Worm (Caenorhabditis elegans) whole organism, mixed stage, embryonic: ENCODE data around the gene cht-1.

Source experiments
- M03D4.4 ChIP-seq: sonication (generic microtip); optimal IDR thresholded peaks from 2 replicates; lab custom pipeline; 2017; ENCODE audit warnings: mild to moderate bottlenecking, missing genetic modification characterization, missing compliant biosample characterization
- bed-3 ChIP-seq: fragments of 200-800 bp; sonication (Bioruptor generic); optimal IDR thresholded peaks from 3 replicates; lab custom pipeline; 2018; ENCODE audit warnings: mild to moderate bottlenecking, missing genetic modification characterization, moderate library complexity, missing compliant biosample characterization
- blmp-1 ChIP-seq: fragments of 150-350 bp; optimal IDR thresholded peaks from 2 replicates; lab custom pipeline; 2014; ENCODE audit warnings: missing biosample characterization, missing genetic modification characterization
- ceh-39 ChIP-seq: fragments of 150-350 bp; optimal IDR thresholded peaks from 2 replicates; lab custom pipeline; 2014; ENCODE audit warnings: missing biosample characterization, missing genetic modification characterization
- ceh-43 ChIP-seq: fragments of 200-800 bp; sonication (Bioruptor generic); optimal IDR thresholded peaks from 2 replicates; lab custom pipeline; 2018; ENCODE audit warnings: mild to moderate bottlenecking, missing genetic modification characterization, moderate library complexity, missing compliant biosample characterization
- ceh-83 ChIP-seq: fragments of 200-800 bp; sonication (Bioruptor generic); optimal IDR thresholded peaks from 2 replicates; lab custom pipeline; 2018; ENCODE audit warnings: mild to moderate bottlenecking, missing genetic modification characterization, missing compliant biosample characterization
- ces-1 ChIP-seq: fragments of 150-350 bp; optimal IDR thresholded peaks from 2 replicates; lab custom pipeline; 2014; ENCODE audit warnings: missing biosample characterization, missing genetic modification reagents, missing genetic modification characterization
- cnd-1 ChIP-seq: fragments of 200-800 bp; sonication (Bioruptor generic); optimal IDR thresholded peaks from 2 replicates; lab custom pipeline; 2018; ENCODE audit warnings: mild to moderate bottlenecking, missing genetic modification characterization, missing compliant biosample characterization
- drap-1 ChIP-seq: fragments of 200-800 bp; sonication (Bioruptor generic); optimal IDR thresholded peaks from 3 replicates; lab custom pipeline; 2018; ENCODE audit warnings: mild to moderate bottlenecking, missing genetic modification characterization, missing compliant biosample characterization
- elt-1 ChIP-seq: sonication (generic microtip); optimal IDR thresholded peaks from 2 replicates; lab custom pipeline; 2017; ENCODE audit warnings: missing genetic modification characterization, mild to moderate bottlenecking, missing compliant biosample characterization, antibody characterized with exemption, moderate library complexity, borderline replicate concordance; ENCODE audit not compliant: insufficient read depth
- elt-3 ChIP-seq: fragments of 150-350 bp; optimal IDR thresholded peaks from 2 replicates; lab custom pipeline; 2014; ENCODE audit warnings: missing biosample characterization, missing genetic modification characterization
- flh-1 ChIP-seq: fragments of 200-800 bp; sonication (Bioruptor generic); optimal IDR thresholded peaks from 2 replicates; lab custom pipeline; 2018; ENCODE audit warnings: mild to moderate bottlenecking, missing genetic modification characterization, moderate library complexity, missing compliant biosample characterization
- ham-2 ChIP-seq: fragments of 200-800 bp; sonication (Bioruptor generic); optimal IDR thresholded peaks from 2 replicates; lab custom pipeline; 2018; ENCODE audit warnings: mild to moderate bottlenecking, missing genetic modification characterization, missing compliant biosample characterization
- hlh-1 ChIP-seq: fragments of 150-350 bp; optimal IDR thresholded peaks from 2 replicates; lab custom pipeline; 2014; ENCODE audit warnings: missing biosample characterization, missing genetic modification reagents, missing genetic modification characterization
- lin-13 ChIP-seq: fragments of 150-350 bp; optimal IDR thresholded peaks from 2 replicates; lab custom pipeline; 2014; ENCODE audit warnings: missing biosample characterization, missing genetic modification characterization
- lin-32 ChIP-seq: fragments of 200-800 bp; sonication (Bioruptor generic); optimal IDR thresholded peaks from 2 replicates; lab custom pipeline; 2018; ENCODE audit warnings: mild to moderate bottlenecking, missing genetic modification characterization, missing compliant biosample characterization
- lsy-2 ChIP-seq: fragments of 150-350 bp; optimal IDR thresholded peaks from 2 replicates; lab custom pipeline; 2014; ENCODE audit warnings: missing biosample characterization, missing genetic modification characterization
- mab-5 ChIP-seq: fragments of 150-350 bp; optimal IDR thresholded peaks from 2 replicates; lab custom pipeline; 2014; ENCODE audit warnings: missing biosample characterization, missing genetic modification characterization
- mep-1 ChIP-seq: fragments of 150-350 bp; optimal IDR thresholded peaks from 2 replicates; lab custom pipeline; 2017; ENCODE audit warnings: missing biosample characterization, missing genetic modification reagents, missing genetic modification characterization, inconsistent platforms
- mls-2 ChIP-seq: sonication (generic microtip); optimal IDR thresholded peaks from 2 replicates; lab custom pipeline; 2016; ENCODE audit warnings: mild to moderate bottlenecking, missing genetic modification characterization, moderate library complexity, missing compliant biosample characterization
- nhr-12 ChIP-seq: fragments of 150-350 bp; optimal IDR thresholded peaks from 2 replicates; lab custom pipeline; 2014; ENCODE audit warnings: missing biosample characterization, missing genetic modification characterization
- nhr-2 ChIP-seq: fragments of 150-350 bp; optimal IDR thresholded peaks from 2 replicates; lab custom pipeline; 2014; ENCODE audit warnings: missing biosample characterization, missing genetic modification characterization
- nhr-237 ChIP-seq: fragments of 150-350 bp; optimal IDR thresholded peaks from 2 replicates; lab custom pipeline; 2014; ENCODE audit warnings: missing biosample characterization, missing genetic modification characterization
- nhr-28 ChIP-seq: fragments of 150-350 bp; optimal IDR thresholded peaks from 2 replicates; lab custom pipeline; 2014; ENCODE audit warnings: missing biosample characterization, missing genetic modification characterization
- nhr-76 ChIP-seq: sonication (generic microtip); optimal IDR thresholded peaks from 2 replicates; lab custom pipeline; 2017; ENCODE audit warnings: missing biosample characterization, missing genetic modification characterization
- pha-4 ChIP-seq: fragments of 150-350 bp; optimal IDR thresholded peaks from 2 replicates; lab custom pipeline; 2018; ENCODE audit warnings: missing biosample characterization, missing genetic modification reagents, missing genetic modification characterization
- sem-2 ChIP-seq: fragments of 200-800 bp; sonication (Bioruptor generic); optimal IDR thresholded peaks from 2 replicates; lab custom pipeline; 2018; ENCODE audit warnings: mild to moderate bottlenecking, missing genetic modification characterization, missing compliant biosample characterization
- snpc-4 ChIP-seq: fragments of 150-350 bp; optimal IDR thresholded peaks from 2 replicates; lab custom pipeline; 2014; ENCODE audit warnings: missing biosample characterization, missing genetic modification characterization
- sptf-1 ChIP-seq: sonication (generic microtip); optimal IDR thresholded peaks from 2 replicates; lab custom pipeline; 2017; ENCODE audit warnings: mild to moderate bottlenecking, missing genetic modification characterization, moderate library complexity, missing compliant biosample characterization
- tbx-8 ChIP-seq: fragments of 200-800 bp; sonication (Bioruptor generic); optimal IDR thresholded peaks from 2 replicates; lab custom pipeline; 2018; ENCODE audit warnings: mild to moderate bottlenecking, missing genetic modification characterization, moderate library complexity, missing compliant biosample characterization
- unc-120 ChIP-seq: sonication (generic microtip); optimal IDR thresholded peaks from 2 replicates; lab custom pipeline; 2017; ENCODE audit warnings: missing genetic modification characterization, missing compliant biosample characterization; ENCODE audit not compliant: poor library complexity, severe bottlenecking
- unc-39 ChIP-seq: fragments of 150-350 bp; optimal IDR thresholded peaks from 2 replicates; lab custom pipeline; 2014; ENCODE audit warnings: missing biosample characterization, missing genetic modification characterization
- unc-62 ChIP-seq: fragments of 150-350 bp; optimal IDR thresholded peaks from 2 replicates; lab custom pipeline; 2014; ENCODE audit warnings: missing biosample characterization, missing genetic modification reagents, missing genetic modification characterization
- zip-8 ChIP-seq: fragments of 150-350 bp; optimal IDR thresholded peaks from 2 replicates; lab custom pipeline; 2014; ENCODE audit warnings: missing biosample characterization, missing genetic modification characterization
- ztf-11 ChIP-seq: fragments of 150-350 bp; optimal IDR thresholded peaks from 2 replicates; lab custom pipeline; 2014; ENCODE audit warnings: missing biosample characterization, missing genetic modification characterization

cht-1 gene

DNA sequence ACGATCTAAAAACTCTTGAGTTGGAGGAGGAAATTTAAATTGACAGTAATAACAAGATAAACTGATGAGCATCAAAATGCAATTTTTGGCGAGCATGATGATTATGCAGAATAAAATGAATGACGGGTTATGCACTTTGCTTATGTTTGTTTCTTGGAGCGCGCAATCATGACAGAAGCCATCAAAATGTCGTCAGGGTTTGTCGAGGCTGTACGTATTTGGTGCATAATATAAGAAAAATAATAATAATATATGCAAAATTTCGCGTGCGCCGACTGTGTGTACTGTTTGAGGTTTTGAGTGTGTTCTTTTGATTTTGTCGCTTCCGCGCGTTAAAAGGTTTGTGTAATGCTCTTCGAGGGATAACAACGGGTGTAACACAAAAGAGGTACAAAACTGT lies 49.5 kb downstream of the cht-1 start, which contains the start of gene nspg-4:
TSS of gene nspg-4 (minus strand) at position 101 of the 400 bp plus-strand sequence.
- no peak for TF ChIP-seq mls-2 (tag; lab: Kevin White, UChicago)
- no peak for TF ChIP-seq bed-3 (GFP tag; lab: Kevin White, UChicago)
- no peak for TF ChIP-seq M03D4.4 (tag; lab: Kevin White, UChicago)
- no peak for TF ChIP-seq ces-1
- no peak for TF ChIP-seq flh-1 (GFP tag; lab: Kevin White, UChicago)
- no peak for TF ChIP-seq nhr-28 (tag; lab: Kevin White, UChicago)
- no peak for TF ChIP-seq unc-39 (tag; lab: Kevin White, UChicago)
- no peak for TF ChIP-seq nhr-76
- no peak for TF ChIP-seq hlh-1
- no peak for TF ChIP-seq ham-2 (GFP tag; lab: Kevin White, UChicago)
- TF ChIP-seq, all 35 proteins: peak for 0

DNA sequence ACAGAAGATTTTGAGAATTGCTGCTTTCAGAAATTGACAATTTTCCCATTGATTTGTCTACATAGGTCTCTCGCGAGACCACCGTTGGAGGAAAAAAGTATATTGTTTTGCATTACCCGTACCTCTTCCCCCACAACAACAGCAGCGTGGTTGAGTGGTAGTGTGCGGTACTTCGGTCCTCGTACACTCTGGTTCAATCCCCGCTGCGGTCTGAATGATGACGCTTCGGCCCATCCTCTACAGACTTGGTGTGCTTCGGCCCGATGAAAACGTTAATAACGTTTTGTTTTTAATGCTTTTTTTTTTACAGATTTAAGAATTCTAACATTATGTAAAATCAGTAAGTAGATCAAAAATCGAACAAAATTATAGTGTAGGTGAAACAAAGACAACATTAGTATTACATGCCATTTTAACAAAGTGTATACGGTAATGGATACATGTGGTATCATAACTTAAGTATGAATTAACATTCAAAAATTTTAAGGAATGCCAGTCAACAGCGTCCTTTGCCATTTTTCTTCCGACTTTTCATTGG lies 51.8 kb downstream of the cht-1 start, which contains the start of gene ZK816.3:
TSS of gene ZK816.3 (plus strand) at position 488 of the 538 bp plus-strand sequence.
- TF ChIP-seq sptf-1 (tag; lab: Kevin White, UChicago), result peak; percentile 79
- TF ChIP-seq lsy-2 (tag; lab: Kevin White, UChicago), result no peak
- no peak for TF ChIP-seq nhr-28 (tag; lab: Kevin White, UChicago)
- TF ChIP-seq ham-2 (GFP tag; lab: Kevin White, UChicago), result peak; percentile 24
- TF ChIP-seq elt-1 (tag; lab: Kevin White, UChicago), result no peak
- TF ChIP-seq unc-120, result peak; percentile 47
- TF ChIP-seq nhr-76, result no peak
- no peak for TF ChIP-seq snpc-4 (tag; lab: Kevin White, UChicago)
- peak; percentile 72 for TF ChIP-seq sem-2 (GFP tag; lab: Kevin White, UChicago)
- no peak for TF ChIP-seq nhr-12 (tag; lab: Kevin White, UChicago)
- TF ChIP-seq M03D4.4 (tag; lab: Kevin White, UChicago), result peak; percentile 85
- peak; percentile 78 for TF ChIP-seq drap-1 (GFP tag; lab: Kevin White, UChicago)
- peak; percentile 24 for TF ChIP-seq flh-1 (GFP tag; lab: Kevin White, UChicago)
- TF ChIP-seq mep-1 (tag; lab: Kevin White, UChicago), result no peak
- no peak for TF ChIP-seq blmp-1
- TF ChIP-seq ceh-39 (tag; lab: Kevin White, UChicago), result no peak
- TF ChIP-seq nhr-237, result no peak
- TF ChIP-seq tbx-8 (GFP tag; lab: Kevin White, UChicago), result peak; percentile 38
- TF ChIP-seq mab-5, result no peak
- peak; percentile 45 for TF ChIP-seq ceh-43 (GFP tag; lab: Kevin White, UChicago)
- no peak for TF ChIP-seq ztf-11 (tag; lab: Kevin White, UChicago)
- no peak for TF ChIP-seq unc-39 (tag; lab: Kevin White, UChicago)
- TF ChIP-seq elt-3 (tag; lab: Kevin White, UChicago), result no peak
- TF ChIP-seq nhr-2 (tag; lab: Kevin White, UChicago), result no peak
- peak; percentile 82 for TF ChIP-seq cnd-1
- TF ChIP-seq lin-13, result peak; percentile 35
- TF ChIP-seq zip-8 (tag; lab: Kevin White, UChicago), result no peak
- no peak for TF ChIP-seq unc-62 (GFP tag; lab: Kevin White, UChicago)
- no peak for TF ChIP-seq ces-1
- peak; percentile 51 for TF ChIP-seq bed-3 (GFP tag; lab: Kevin White, UChicago)
- peak; percentile 42 for TF ChIP-seq lin-32 (GFP tag; lab: Kevin White, UChicago)
- no peak for TF ChIP-seq pha-4
- peak; percentile 78 for TF ChIP-seq ceh-83
- TF ChIP-seq hlh-1, result peak; percentile 11
- TF ChIP-seq mls-2 (tag; lab: Kevin White, UChicago), result peak; percentile 82
